Worm (Caenorhabditis elegans): ENCODE results near the gene C08F8.15.

ce11 chrIV:11112641-11113040 is 48.0 kb downstream of the C08F8.15 start, which contains the start of gene clc-9:
- TF ChIP-seq zim-3 (tag; optimal IDR thresholded peaks at IDR 0.05) = no peak
- TF ChIP-seq ceh-40 (GFP tag; IDR thresholded peaks at IDR 0.05) = no peak
- TF ChIP-seq bed-1 (GFP tag; IDR thresholded peaks at IDR 0.05) = no peak
- TF ChIP-seq egl-44 (GFP tag; IDR thresholded peaks at IDR 0.05) = no peak
- TF ChIP-seq hlh-12 (tag; optimal IDR thresholded peaks at IDR 0.05) = no peak
- no peak for TF ChIP-seq akir-1 (GFP tag; optimal IDR thresholded peaks at IDR 0.05)
- TF ChIP-seq pbrm-1 (GFP tag; IDR thresholded peaks at IDR 0.05) = no peak
- no peak for TF ChIP-seq snpc-3.4 (tag; optimal IDR thresholded peaks at IDR 0.05)
- no peak for TF ChIP-seq ceh-100 (GFP tag; IDR thresholded peaks at IDR 0.05)
- TF ChIP-seq athp-1 (tag; optimal IDR thresholded peaks at IDR 0.05) = no peak
- no peak for TF ChIP-seq F33H1.4 (GFP tag; IDR thresholded peaks at IDR 0.05)
- TF ChIP-seq snpc-1.1 (tag; optimal IDR thresholded peaks at IDR 0.05; ENCODE audit: insufficient read depth) = no peak
- TF ChIP-seq ama-1 (optimal IDR thresholded peaks at IDR 0.05) = no peak
- no peak for TF ChIP-seq ama-1 (GFP tag; optimal IDR thresholded peaks at IDR 0.05)

All from whole organism, young adult.